Worm (Caenorhabditis elegans): Measurements from ENCODE around the gene R160.12.

R160.12 gene

DNA sequence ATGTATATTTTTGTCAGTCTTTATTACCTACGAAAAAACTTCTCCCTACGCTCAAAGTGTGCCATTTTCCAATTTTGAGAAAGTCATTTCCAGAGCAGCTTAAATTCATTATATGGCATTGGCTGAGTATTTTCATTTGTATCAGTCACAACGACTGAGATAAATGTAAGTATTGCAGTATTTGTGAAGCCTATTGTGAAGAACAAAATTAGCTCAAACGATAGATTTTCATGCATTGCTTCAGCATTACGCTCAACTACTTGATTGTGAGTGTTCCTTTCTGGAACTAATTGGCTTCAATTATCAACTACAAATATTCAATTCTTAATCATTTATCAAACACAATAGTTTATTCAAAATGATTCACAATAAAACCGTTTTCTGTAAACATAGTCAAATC, at the start of gene R160.12:
TSS of gene R160.12 (minus strand) at position 101 of the 400 bp plus-strand sequence.
- no peak for TF ChIP-seq Y95B8A.8 (GFP tag; IDR thresholded peaks at IDR 0.05)
- no peak for TF ChIP-seq F10E7.11 (tag; optimal IDR thresholded peaks at IDR 0.05)

DNA sequence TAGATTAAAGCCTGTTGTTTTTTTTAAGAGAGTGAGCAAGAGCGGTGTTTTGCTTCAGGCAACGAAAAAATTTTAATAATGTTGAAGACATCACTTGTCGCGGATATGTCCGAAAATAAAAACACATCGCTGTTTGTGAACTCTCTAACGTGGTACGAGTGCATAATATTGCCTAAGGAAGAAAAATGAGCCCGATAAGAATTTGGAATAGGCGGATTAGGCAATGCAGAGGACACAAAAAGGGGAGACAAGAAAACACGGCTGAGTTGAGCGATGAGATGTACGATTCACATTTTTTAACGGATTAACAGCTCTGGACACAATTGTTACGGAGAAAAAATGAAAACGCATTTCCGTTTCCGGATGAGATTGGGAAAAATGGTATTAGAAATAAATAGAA, 49.8 kb upstream of the R160.12 start:
- TF ChIP-seq B0035.1 (tag; optimal IDR thresholded peaks at IDR 0.05), result no peak
- no peak for TF ChIP-seq lin-54 (GFP tag; optimal IDR thresholded peaks at IDR 0.05)
- no peak for TF ChIP-seq ceh-40 (GFP tag; IDR thresholded peaks at IDR 0.05)
- TF ChIP-seq bed-2 (GFP tag; IDR thresholded peaks at IDR 0.05), result no peak
- TF ChIP-seq B0336.3 (GFP tag; IDR thresholded peaks at IDR 0.05), result no peak
- no peak for TF ChIP-seq aptf-3 (GFP tag; IDR thresholded peaks at IDR 0.05)
- TF ChIP-seq unc-62 (GFP tag; optimal IDR thresholded peaks at IDR 0.05), result no peak
- TF ChIP-seq lsy-27 (tag; optimal IDR thresholded peaks at IDR 0.05; ENCODE audit: borderline replicate concordance, insufficient read depth), result no peak
- no peak for TF ChIP-seq him-1 (tag; optimal IDR thresholded peaks at IDR 0.05)
- no peak for TF ChIP-seq tbx-9 (tag; optimal IDR thresholded peaks at IDR 0.05; ENCODE audit: borderline replicate concordance)
- TF ChIP-seq Y56A3A.18 (GFP tag; IDR thresholded peaks at IDR 0.05), result no peak
- TF ChIP-seq F57C9.4 (tag; optimal IDR thresholded peaks at IDR 0.05), result no peak
- TF ChIP-seq sptf-2 (GFP tag; optimal IDR thresholded peaks at IDR 0.05), result no peak
- no peak for TF ChIP-seq F52B5.7 (tag; optimal IDR thresholded peaks at IDR 0.05)
- no peak for TF ChIP-seq rpc-1 (optimal IDR thresholded peaks at IDR 0.05)
- no peak for TF ChIP-seq rpc-1 (tag; optimal IDR thresholded peaks at IDR 0.05)
- TF ChIP-seq F23B12.7 (tag; optimal IDR thresholded peaks at IDR 0.05; ENCODE audit: insufficient read depth), result no peak
- no peak for TF ChIP-seq tlf-1 (GFP tag; optimal IDR thresholded peaks at IDR 0.05)
- no peak for TF ChIP-seq B0261.1 (tag; optimal IDR thresholded peaks at IDR 0.05)
- no peak for TF ChIP-seq madf-6 (GFP tag; IDR thresholded peaks at IDR 0.05)

DNA sequence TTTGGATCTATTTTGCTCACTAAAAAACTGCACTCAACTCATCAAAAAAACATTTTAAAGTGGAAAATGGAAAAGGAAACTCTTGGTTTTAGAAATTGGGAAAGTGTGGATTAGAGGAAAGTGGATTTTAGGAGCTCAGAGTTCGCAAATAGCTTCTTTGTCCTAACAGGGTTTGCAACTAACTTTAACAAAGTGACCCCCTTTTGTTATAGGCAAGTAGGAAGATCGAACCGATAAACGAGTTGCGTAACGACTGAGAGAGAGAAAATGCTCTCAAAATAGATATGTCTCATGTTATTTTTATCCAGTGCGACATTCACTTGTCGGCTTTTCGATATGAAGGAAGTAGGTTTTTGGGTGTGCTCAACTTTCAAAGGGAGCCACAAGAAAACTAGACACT, 48.9 kb upstream of the R160.12 start:
- TF ChIP-seq sptf-2 (GFP tag; optimal IDR thresholded peaks at IDR 0.05) (no peak), egl-18 (GFP tag; IDR thresholded peaks at IDR 0.05) (no peak), mel-28 (tag; optimal IDR thresholded peaks at IDR 0.05; ENCODE audit: borderline replicate concordance) (no peak), hsf-1 (GFP tag; IDR thresholded peaks at IDR 0.05) (no peak), gei-17 (GFP tag; optimal IDR thresholded peaks at IDR 0.05) (no peak), athp-1 (tag; optimal IDR thresholded peaks at IDR 0.05) (no peak), lir-1 (GFP tag; conservative IDR thresholded peaks at IDR 0.05) (no peak), ceh-40 (GFP tag; IDR thresholded peaks at IDR 0.05) (no peak), egl-44 (GFP tag; IDR thresholded peaks at IDR 0.05) (no peak), lin-40 (tag; optimal IDR thresholded peaks at IDR 0.05) (no peak), rec-8 (tag; optimal IDR thresholded peaks at IDR 0.05) (no peak), let-526 (GFP tag; IDR thresholded peaks at IDR 0.05) (no peak), ztf-18 (tag; optimal IDR thresholded peaks at IDR 0.05) (no peak), ztf-25 (GFP tag; IDR thresholded peaks at IDR 0.05) (no peak), ztf-26 (tag; optimal IDR thresholded peaks at IDR 0.05) (no peak), nhr-80 (tag; optimal IDR thresholded peaks at IDR 0.05) (no peak), Y95B8A.8 (GFP tag; IDR thresholded peaks at IDR 0.05) (no peak)

DNA sequence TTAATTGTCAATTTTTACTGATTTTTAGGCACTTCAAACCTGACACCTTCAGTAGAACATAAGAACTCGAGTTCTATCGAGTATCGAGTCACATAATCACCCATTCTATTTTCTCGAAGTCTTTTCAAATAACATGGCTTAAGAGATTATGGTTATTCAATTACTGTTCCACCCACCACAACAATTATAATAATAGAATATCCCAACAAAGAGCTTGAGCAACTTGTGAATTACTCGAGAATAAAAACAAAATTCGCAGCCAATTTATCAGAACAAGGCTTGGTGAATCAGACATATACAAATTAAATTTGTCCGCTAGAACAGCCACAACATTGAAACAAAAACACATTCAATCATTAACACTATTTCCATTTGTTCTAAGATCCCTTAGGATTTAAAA, 46.7 kb upstream of the R160.12 start:
- TF ChIP-seq pha-4 (tag; optimal IDR thresholded peaks at IDR 0.05) (no peak), lin-40 (tag; optimal IDR thresholded peaks at IDR 0.05) (no peak), T26A5.8 (tag; optimal IDR thresholded peaks at IDR 0.05) (no peak), madf-3 (GFP tag; IDR thresholded peaks at IDR 0.05) (no peak), madf-8 (GFP tag; conservative IDR thresholded peaks at IDR 0.05) (no peak), nhr-27 (tag; optimal IDR thresholded peaks at IDR 0.05) (no peak), Y53G8AR.9 (GFP tag; conservative IDR thresholded peaks at IDR 0.05) (no peak), repo-1 (tag; optimal IDR thresholded peaks at IDR 0.05) (no peak), ceh-91 (GFP tag; IDR thresholded peaks at IDR 0.05) (no peak), lin-54 (GFP tag; optimal IDR thresholded peaks at IDR 0.05) (no peak), unc-130 (GFP tag; optimal IDR thresholded peaks at IDR 0.05) (no peak), xnd-1 (tag; optimal IDR thresholded peaks at IDR 0.05) (no peak)

All from whole organism, young adult.